Fruit fly (Drosophila melanogaster): Measurements from ENCODE around the gene CG18428.

dm6 chr3R:24091653-24092052 is 17.5 kb upstream of the CG18428 start:
- TF ChIP-seq CTCF (optimal IDR thresholded peaks at IDR 0.05) (no peak), CG8478 (optimal IDR thresholded peaks at IDR 0.05) (no peak)
